Fruit fly (Drosophila melanogaster) whole organism, embryonic: ENCODE data around the gene Sf3b6.

Experiments
- Aef1 ChIP-seq: fragments of 200-800 bp; sonication (Bioruptor generic); IDR thresholded peaks from 3 replicates; pipeline ENCODE4 v1.3.6; 2022; ENCODE audit warnings: missing biosample characterization, missing genetic modification characterization
- Bdp1 ChIP-seq: fragments of 200-800 bp; sonication (Bioruptor generic); optimal IDR thresholded peaks from 3 replicates; lab custom pipeline; 2016; ENCODE audit warnings: missing biosample characterization, missing genetic modification characterization
- Blimp-1 ChIP-seq: fragments of 200-800 bp; sonication (Bioruptor generic); optimal IDR thresholded peaks from 3 replicates; lab custom pipeline; 2018; ENCODE audit warnings: missing biosample characterization, missing genetic modification characterization, mild to moderate bottlenecking, moderate library complexity, missing genetic modification reagents
- CG10979 ChIP-seq: fragments of 200-800 bp; sonication (Bioruptor generic); optimal IDR thresholded peaks from 2 replicates; lab custom pipeline; 2018; ENCODE audit warnings: missing biosample characterization, mild to moderate bottlenecking, missing genetic modification characterization, moderate library complexity
- CG11695 ChIP-seq: fragments of 200-800 bp; sonication (Bioruptor generic); IDR thresholded peaks from 3 replicates; pipeline ENCODE4 v1.3.6; 2022; ENCODE audit warnings: missing biosample characterization, missing genetic modification characterization
- CG14014 ChIP-seq: fragments of 200-800 bp; sonication (Bioruptor generic); IDR thresholded peaks from 2 replicates; pipeline ENCODE4 v1.3.6; 2022; ENCODE audit warnings: missing biosample characterization, missing genetic modification characterization
- CG14050 ChIP-seq: fragments of 200-800 bp; sonication (Bioruptor generic); IDR thresholded peaks from 3 replicates; pipeline ENCODE4 v1.3.6; 2022; ENCODE audit warnings: missing biosample characterization, missing genetic modification characterization
- CG14441 ChIP-seq: fragments of 200-800 bp; sonication (Bioruptor generic); IDR thresholded peaks from 2 replicates; pipeline ENCODE4 v1.3.6; 2022; ENCODE audit warnings: missing biosample characterization, missing genetic modification characterization
- CG17612 ChIP-seq: fragments of 200-800 bp; sonication (Bioruptor generic); IDR thresholded peaks from 2 replicates; pipeline ENCODE4 v1.3.6; 2022; ENCODE audit warnings: missing biosample characterization, missing genetic modification characterization
- CG17802 ChIP-seq: fragments of 200-800 bp; sonication (Bioruptor generic); optimal IDR thresholded peaks from 2 replicates; lab custom pipeline; 2018; ENCODE audit warnings: missing biosample characterization, mild to moderate bottlenecking, missing genetic modification characterization, moderate library complexity
- CG18476 ChIP-seq: fragments of 200-800 bp; sonication (Bioruptor generic); optimal IDR thresholded peaks from 2 replicates; lab custom pipeline; 2016; ENCODE audit warnings: missing biosample characterization, mild to moderate bottlenecking, missing genetic modification characterization
- CG2116 ChIP-seq: fragments of 200-800 bp; sonication (Bioruptor generic); optimal IDR thresholded peaks from 3 replicates; lab custom pipeline; 2018; ENCODE audit warnings: missing biosample characterization, mild to moderate bottlenecking, missing genetic modification characterization
- CG33557 ChIP-seq: fragments of 200-800 bp; sonication (Bioruptor generic); optimal IDR thresholded peaks from 2 replicates; lab custom pipeline; 2019; ENCODE audit warnings: missing biosample characterization, mild to moderate bottlenecking, missing genetic modification characterization, moderate library complexity
- CG4424 ChIP-seq: fragments of 200-800 bp; sonication (Bioruptor generic); optimal IDR thresholded peaks from 3 replicates; lab custom pipeline; 2016; ENCODE audit warnings: missing biosample characterization, missing genetic modification characterization
- CG6683 ChIP-seq: fragments of 200-800 bp; sonication (Bioruptor generic); optimal IDR thresholded peaks from 2 replicates; lab custom pipeline; 2017; ENCODE audit warnings: missing biosample characterization, mild to moderate bottlenecking, missing genetic modification characterization, missing genetic modification reagents
- CG7745 ChIP-seq: fragments of 200-800 bp; sonication (Bioruptor generic); optimal IDR thresholded peaks from 2 replicates; lab custom pipeline; 2018; ENCODE audit warnings: missing biosample characterization, mild to moderate bottlenecking, missing genetic modification characterization, moderate library complexity
- CG8924 ChIP-seq: fragments of 200-800 bp; optimal IDR thresholded peaks from 3 replicates; lab custom pipeline; 2019; ENCODE audit warnings: missing biosample characterization, mild to moderate bottlenecking, missing genetic modification characterization, moderate library complexity
- CG9437 ChIP-seq: fragments of 200-800 bp; sonication (Bioruptor generic); optimal IDR thresholded peaks from 2 replicates; lab custom pipeline; 2018; ENCODE audit warnings: missing biosample characterization, mild to moderate bottlenecking, missing genetic modification characterization
- D19A ChIP-seq: fragments of 200-800 bp; optimal IDR thresholded peaks from 3 replicates; lab custom pipeline; 2019; ENCODE audit warnings: missing biosample characterization, mild to moderate bottlenecking, missing genetic modification characterization, moderate library complexity
- Dad ChIP-seq: fragments of 200-800 bp; sonication (Bioruptor generic); optimal IDR thresholded peaks from 3 replicates; lab custom pipeline; 2016; ENCODE audit warnings: missing biosample characterization, missing genetic modification characterization
- Dp ChIP-seq: fragments of 200-800 bp; sonication (Bioruptor generic); optimal IDR thresholded peaks from 2 replicates; lab custom pipeline; 2018; ENCODE audit warnings: missing biosample characterization, mild to moderate bottlenecking, missing genetic modification characterization, moderate library complexity
- Dref ChIP-seq: fragments of 200-800 bp; sonication (Bioruptor generic); IDR thresholded peaks from 2 replicates; pipeline ENCODE4 v1.3.6; 2022; ENCODE audit warnings: missing biosample characterization, missing genetic modification characterization
- E2f1 ChIP-seq: fragments of 200-800 bp; sonication (Bioruptor generic); IDR thresholded peaks from 2 replicates; pipeline ENCODE4 v1.3.6; 2022; ENCODE audit warnings: missing biosample characterization, missing genetic modification characterization
- ERR ChIP-seq: fragments of 200-800 bp; sonication (Bioruptor generic); optimal IDR thresholded peaks from 2 replicates; lab custom pipeline; 2016; ENCODE audit warnings: missing biosample characterization, missing genetic modification characterization
- Hr3 ChIP-seq: fragments of 200-800 bp; sonication (Bioruptor generic); optimal IDR thresholded peaks from 3 replicates; lab custom pipeline; 2016; ENCODE audit warnings: missing biosample characterization, missing genetic modification characterization
- Lhr ChIP-seq: fragments of 200-800 bp; sonication (Bioruptor generic); optimal IDR thresholded peaks from 3 replicates; lab custom pipeline; 2017; ENCODE audit warnings: mild to moderate bottlenecking, missing biosample characterization, missing genetic modification reagents, missing genetic modification characterization
- Myb ChIP-seq: fragments of 200-800 bp; sonication (Bioruptor generic); optimal IDR thresholded peaks from 2 replicates; lab custom pipeline; 2016; ENCODE audit warnings: missing biosample characterization, missing genetic modification characterization
- Nf-YA ChIP-seq: fragments of 200-800 bp; sonication (Bioruptor generic); IDR thresholded peaks from 2 replicates; pipeline ENCODE4 v1.3.6; 2022; ENCODE audit warnings: missing biosample characterization, missing genetic modification characterization
- al ChIP-seq: fragments of 200-800 bp; sonication (Bioruptor generic); IDR thresholded peaks from 2 replicates; pipeline ENCODE4 v1.3.6; 2022; ENCODE audit warnings: missing biosample characterization, missing genetic modification characterization
- az2 ChIP-seq: fragments of 200-800 bp; sonication (Bioruptor generic); optimal IDR thresholded peaks from 3 replicates; lab custom pipeline; 2016; ENCODE audit warnings: missing biosample characterization, missing genetic modification characterization
- cato ChIP-seq: fragments of 200-800 bp; sonication (Bioruptor generic); optimal IDR thresholded peaks from 2 replicates; lab custom pipeline; 2016; ENCODE audit warnings: missing biosample characterization, missing genetic modification characterization, borderline replicate concordance
- cg ChIP-seq: fragments of 200-800 bp; sonication (Bioruptor generic); optimal IDR thresholded peaks from 3 replicates; lab custom pipeline; 2019; ENCODE audit warnings: missing biosample characterization, mild to moderate bottlenecking, missing genetic modification characterization, moderate library complexity
- chinmo ChIP-seq: fragments of 200-800 bp; sonication (Bioruptor generic); IDR thresholded peaks from 4 replicates; pipeline ENCODE4 v1.3.6; 2022; ENCODE audit warnings: missing biosample characterization, missing genetic modification characterization; ENCODE audit not compliant: partially characterized antibody
- danr ChIP-seq: fragments of 200-800 bp; sonication (Bioruptor generic); IDR thresholded peaks from 2 replicates; pipeline ENCODE4 v1.3.6; 2022; ENCODE audit warnings: missing biosample characterization, missing genetic modification characterization
- dpn ChIP-seq, 2 experiments: fragments of 200-800 bp; sonication (Bioruptor generic); optimal IDR thresholded peaks; 3 replicates each; lab custom pipeline; 2016; ENCODE audit warnings: missing biosample characterization in 2 of 2, missing genetic modification characterization in 2 of 2
- fd3F ChIP-seq: fragments of 200-800 bp; sonication (Bioruptor generic); optimal IDR thresholded peaks from 2 replicates; lab custom pipeline; 2018; ENCODE audit warnings: missing biosample characterization, mild to moderate bottlenecking, missing genetic modification characterization, moderate library complexity
- gsb ChIP-seq: fragments of 200-800 bp; sonication (Bioruptor generic); IDR thresholded peaks from 2 replicates; pipeline ENCODE4 v1.3.6; 2022; ENCODE audit warnings: missing biosample characterization, missing genetic modification characterization
- h ChIP-seq: fragments of >200 bp; optimal IDR thresholded peaks from 2 replicates; lab custom pipeline; 2017
- knrl ChIP-seq: fragments of 200-800 bp; sonication (Bioruptor generic); IDR thresholded peaks from 3 replicates; pipeline ENCODE4 v1.3.6; 2022; ENCODE audit warnings: missing biosample characterization, missing genetic modification characterization; ENCODE audit not compliant: partially characterized antibody
- luna ChIP-seq: fragments of 200-800 bp; sonication (Bioruptor generic); optimal IDR thresholded peaks from 2 replicates; lab custom pipeline; 2016; ENCODE audit warnings: missing biosample characterization, missing genetic modification characterization
- mld ChIP-seq: fragments of 200-800 bp; sonication (Bioruptor generic); IDR thresholded peaks from 3 replicates; pipeline ENCODE4 v1.3.6; 2022; ENCODE audit warnings: missing biosample characterization, missing genetic modification characterization; ENCODE audit not compliant: partially characterized antibody
- nerfin-1 ChIP-seq: fragments of 200-800 bp; sonication (Bioruptor generic); optimal IDR thresholded peaks from 3 replicates; lab custom pipeline; 2019; ENCODE audit warnings: missing biosample characterization, mild to moderate bottlenecking, missing genetic modification characterization, moderate library complexity
- pnt ChIP-seq: fragments of 200-800 bp; sonication (Bioruptor generic); optimal IDR thresholded peaks from 3 replicates; lab custom pipeline; 2016; ENCODE audit warnings: missing biosample characterization, missing genetic modification characterization
- pum ChIP-seq: fragments of 200-800 bp; sonication (Bioruptor generic); optimal IDR thresholded peaks from 2 replicates; lab custom pipeline; 2016; ENCODE audit warnings: missing biosample characterization, missing genetic modification characterization
- sd ChIP-seq: fragments of 200-800 bp; sonication (Bioruptor generic); optimal IDR thresholded peaks from 3 replicates; lab custom pipeline; 2018; ENCODE audit warnings: missing biosample characterization, mild to moderate bottlenecking, missing genetic modification characterization, moderate library complexity
- sens-2 ChIP-seq: fragments of 200-800 bp; sonication (Bioruptor generic); IDR thresholded peaks from 2 replicates; pipeline ENCODE4 v1.3.6; 2022; ENCODE audit warnings: missing biosample characterization, missing genetic modification characterization
- sima ChIP-seq: fragments of 200-800 bp; sonication (Bioruptor generic); optimal IDR thresholded peaks from 2 replicates; lab custom pipeline; 2016; ENCODE audit warnings: missing biosample characterization, missing genetic modification characterization
- sisA ChIP-seq: fragments of 200-800 bp; sonication (Bioruptor generic); IDR thresholded peaks from 2 replicates; pipeline ENCODE4 v1.3.6; 2022; ENCODE audit warnings: missing biosample characterization, missing genetic modification characterization
- trem ChIP-seq: fragments of 200-800 bp; optimal IDR thresholded peaks from 3 replicates; lab custom pipeline; 2019; ENCODE audit warnings: missing biosample characterization, mild to moderate bottlenecking, missing genetic modification characterization, moderate library complexity
- unpg ChIP-seq: fragments of 200-800 bp; sonication (Bioruptor generic); optimal IDR thresholded peaks from 3 replicates; lab custom pipeline; 2018; ENCODE audit warnings: missing biosample characterization, mild to moderate bottlenecking, missing genetic modification characterization, moderate library complexity
- vfl ChIP-seq: fragments of 200-800 bp; sonication (Bioruptor generic); optimal IDR thresholded peaks from 2 replicates; lab custom pipeline; 2016; ENCODE audit warnings: missing biosample characterization, missing genetic modification characterization
- z ChIP-seq: fragments of 200-800 bp; sonication (Bioruptor generic); IDR thresholded peaks from 3 replicates; pipeline ENCODE4 v1.3.6; 2022; ENCODE audit warnings: missing biosample characterization, missing genetic modification characterization

The Sf3b6 gene

DNA sequence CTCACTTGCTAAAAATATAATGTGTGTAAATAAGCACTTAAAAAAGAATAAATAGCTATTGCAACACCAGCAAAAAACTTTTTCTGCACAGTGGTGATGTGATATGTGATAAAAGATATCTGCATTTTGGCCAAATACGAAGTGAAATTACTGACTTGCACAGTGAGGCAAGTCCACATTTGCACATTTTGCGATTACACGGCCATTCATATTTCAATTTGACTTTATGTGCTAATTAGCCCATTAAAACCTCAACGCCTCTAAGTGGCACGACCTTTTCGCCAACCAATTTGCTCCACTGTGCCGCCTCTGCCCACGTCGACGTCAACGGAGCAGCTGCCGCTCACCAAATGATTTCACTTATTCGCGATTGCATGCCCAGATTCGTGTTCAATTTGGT is 27.2 kb upstream of the Sf3b6 start, which contains the start of gene CG33946 (continued):
- no peak for TF ChIP-seq CG7745 (tag; lab: Kevin White, UChicago)
- TF ChIP-seq mld (GFP tag; lab: Robert Waterston, UW): no peak
- peak; percentile 48 for TF ChIP-seq sisA
- no peak for TF ChIP-seq z (GFP tag; lab: Robert Waterston, UW)
- peak; percentile 12 for TF ChIP-seq Blimp-1 (GFP tag; lab: Kevin White, UChicago)
- no peak for TF ChIP-seq sd (tag; lab: Kevin White, UChicago)
- no peak for TF ChIP-seq trem (tag; lab: Kevin White, UChicago)
- TF ChIP-seq al (GFP tag; lab: Robert Waterston, UW): no peak
- TF ChIP-seq CG9437 (GFP tag; lab: Kevin White, UChicago): no peak
- TF ChIP-seq Dp: no peak
- TF ChIP-seq E2f1 (GFP tag; lab: Robert Waterston, UW): 0 out of 2 replicates have a peak, but pooled peaks have one; percentile 25
- TF ChIP-seq Aef1 (GFP tag; lab: Robert Waterston, UW): 0 out of 3 replicates have a peak, but pooled peaks have one; percentile 23
- TF ChIP-seq chinmo (GFP tag; lab: Robert Waterston, UW): no peak
- TF ChIP-seq pum (GFP tag; lab: Kevin White, UChicago): peak; percentile 6
- TF ChIP-seq CG2116 (GFP tag; lab: Kevin White, UChicago): no peak
- no peak for TF ChIP-seq D19A (tag; lab: Kevin White, UChicago)
- no peak for TF ChIP-seq cato
- TF ChIP-seq sima (GFP tag; lab: Kevin White, UChicago): no peak
- no peak for TF ChIP-seq CG6683 (GFP tag; lab: Kevin White, UChicago)
- no peak for TF ChIP-seq CG14050 (GFP tag; lab: Robert Waterston, UW)
- peak in 1 of 2 experiments; percentile 40 for TF ChIP-seq dpn (GFP tag; optimal IDR thresholded peaks at IDR 0.05; lab: Kevin White, UChicago)
- TF ChIP-seq nerfin-1 (tag; lab: Kevin White, UChicago): no peak
- TF ChIP-seq knrl (GFP tag; lab: Robert Waterston, UW): no peak
- TF ChIP-seq cg (GFP tag; lab: Kevin White, UChicago): no peak
- TF ChIP-seq CG4424: peak; percentile 35
- TF ChIP-seq Lhr (GFP tag; lab: Kevin White, UChicago): no peak
- 0 out of 2 replicates have a peak, but pooled peaks have one; percentile 15 for TF ChIP-seq danr
- TF ChIP-seq Nf-YA (GFP tag; lab: Robert Waterston, UW): no peak
- TF ChIP-seq az2 (GFP tag; lab: Kevin White, UChicago): peak; percentile 23
- TF ChIP-seq CG10979: peak; percentile 20
- 0 out of 2 replicates have a peak, but pooled peaks have one; percentile 16 for TF ChIP-seq CG14014
- TF ChIP-seq CG14441: peak; percentile 57
- TF ChIP-seq CG33557: no peak
- TF ChIP-seq fd3F: no peak
- TF ChIP-seq unpg (GFP tag; lab: Kevin White, UChicago): no peak
- TF ChIP-seq CG17612: no peak
- TF ChIP-seq luna (GFP tag; lab: Kevin White, UChicago): no peak
- no peak for TF ChIP-seq ERR (GFP tag; lab: Kevin White, UChicago)
- TF ChIP-seq Dad: no peak
- 0 out of 3 replicates have a peak, but pooled peaks have one; percentile 36 for TF ChIP-seq CG11695 (GFP tag; lab: Robert Waterston, UW)
- no peak for TF ChIP-seq pnt
- no peak for TF ChIP-seq Dref
- TF ChIP-seq CG17802 (tag; lab: Kevin White, UChicago): no peak
- no peak for TF ChIP-seq CG18476 (GFP tag; lab: Kevin White, UChicago)
- no peak for TF ChIP-seq CG8924 (tag; lab: Kevin White, UChicago)
- TF ChIP-seq Bdp1 (GFP tag; lab: Kevin White, UChicago): no peak
- TF ChIP-seq gsb: no peak
- no peak for TF ChIP-seq vfl
- TF ChIP-seq Myb (GFP tag; lab: Kevin White, UChicago): no peak
- no peak for TF ChIP-seq h (lab: Kevin White, UChicago)
- TF ChIP-seq sens-2: no peak
- TF ChIP-seq Hr3 (GFP tag; lab: Kevin White, UChicago): peak; percentile 21
